Worm (Caenorhabditis elegans): ENCODE data around the gene srsx-40.

srsx-40 gene

ce11 chrV:7651757-7652156 lies 51.7 kb downstream of the srsx-40 start, which contains the start of gene srh-234:
TSS of gene srh-234 (minus strand) at chrV:7651857.
- TF ChIP-seq crh-2 (tag; optimal IDR thresholded peaks at IDR 0.05) (no peak), ztf-4 (tag; optimal IDR thresholded peaks at IDR 0.05) (no peak), nhr-10 (tag; optimal IDR thresholded peaks at IDR 0.05) (no peak), unc-39 (tag; optimal IDR thresholded peaks at IDR 0.05) (no peak), lin-13 (GFP tag; optimal IDR thresholded peaks at IDR 0.05) (no peak), nhr-11 (tag; optimal IDR thresholded peaks at IDR 0.05) (no peak), alr-1 (tag; optimal IDR thresholded peaks at IDR 0.05) (no peak), gmeb-1 (tag; optimal IDR thresholded peaks at IDR 0.05) (no peak), blmp-1 (tag; optimal IDR thresholded peaks at IDR 0.05; ENCODE audit: insufficient read depth) (no peak), mbf-1 (tag; optimal IDR thresholded peaks at IDR 0.05) (no peak), nhr-129 (tag; optimal IDR thresholded peaks at IDR 0.05) (no peak), skn-1 (tag; optimal IDR thresholded peaks at IDR 0.05) (no peak), ama-1 (optimal IDR thresholded peaks at IDR 0.05) (no peak), F13H6.1 (tag; optimal IDR thresholded peaks at IDR 0.05) (no peak)
